Worm (Caenorhabditis elegans): ENCODE measurements around the gene srbc-55.

Gene srbc-55

DNA sequence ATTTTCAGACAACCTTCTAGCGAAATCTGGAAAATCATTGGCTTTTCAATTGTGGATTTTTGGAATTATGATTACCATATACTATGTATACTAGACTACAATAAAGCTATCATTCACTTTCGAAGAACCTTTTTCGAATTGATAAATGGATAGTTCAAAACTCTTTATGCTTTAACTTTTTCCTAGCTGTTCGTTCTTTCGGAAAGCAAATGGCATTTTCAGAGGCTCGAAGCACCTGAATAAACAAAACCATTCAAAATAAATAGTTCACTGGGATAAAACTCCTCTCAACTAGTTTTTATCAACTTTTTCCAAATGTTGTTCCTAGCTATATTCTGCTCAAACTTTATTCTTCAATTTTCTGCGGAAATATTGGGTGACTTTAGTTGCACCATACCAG lies 48.7 kb downstream of the srbc-55 start, which contains the start of gene T26E4.2:
TSS of gene T26E4.2 (plus strand) at position 301 of the 400 bp plus-strand sequence.
- TF ChIP-seq skn-1 (tag; optimal IDR thresholded peaks at IDR 0.05) (no peak), aly-2 (tag; optimal IDR thresholded peaks at IDR 0.05) (no peak), nhr-111 (GFP tag; optimal IDR thresholded peaks at IDR 0.05) (no peak), ceh-62 (tag; optimal IDR thresholded peaks at IDR 0.05) (no peak), tag-97 (GFP tag; IDR thresholded peaks at IDR 0.05) (no peak), pqm-1 (tag; optimal IDR thresholded peaks at IDR 0.05) (no peak), pha-4 (GFP tag; IDR thresholded peaks at IDR 0.05) (no peak), pha-4 (tag; optimal IDR thresholded peaks at IDR 0.05) (no peak), lin-15B (tag; optimal IDR thresholded peaks at IDR 0.05) (no peak), nhr-102 (tag; optimal IDR thresholded peaks at IDR 0.05) (no peak), lin-1 (GFP tag; IDR thresholded peaks at IDR 0.05) (no peak), lin-29 (GFP tag; IDR thresholded peaks at IDR 0.05) (no peak), ceh-20 (GFP tag; IDR thresholded peaks at IDR 0.05) (no peak)

DNA sequence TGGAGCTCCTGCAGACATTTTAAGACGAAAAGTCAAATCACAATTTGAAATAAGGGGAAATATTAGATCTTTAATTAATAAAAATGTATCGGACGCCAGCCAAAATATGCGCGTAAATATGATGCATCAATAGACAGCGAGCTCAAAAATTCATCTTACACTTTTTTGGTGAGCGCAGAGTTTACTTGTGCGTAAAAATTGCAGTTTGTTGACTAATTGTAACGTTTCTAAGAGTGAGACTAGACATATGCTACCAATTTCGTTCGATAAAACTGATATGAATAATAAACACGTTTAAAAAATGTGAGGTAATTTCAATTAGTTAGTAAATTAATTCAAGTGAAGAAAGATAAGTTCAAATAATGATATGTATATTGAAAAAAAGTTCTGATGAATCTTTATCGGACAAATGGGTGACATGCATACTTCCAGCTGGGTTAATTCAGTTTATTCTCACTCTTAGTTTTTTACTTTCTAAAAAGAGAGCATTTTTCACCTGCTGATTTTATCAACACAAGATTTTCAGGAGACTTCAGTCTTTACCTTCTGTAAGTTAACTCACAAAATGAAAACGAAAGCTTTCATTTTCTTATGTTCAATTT lies 50.6 kb downstream of the srbc-55 start, which contains the start of the genes nhr-285 and irld-52:
TSS of gene nhr-285 (minus strand) at position 101 of the 602 bp plus-strand sequence.
TSS of gene irld-52 (plus strand) at position 552 of the 602 bp plus-strand sequence.
- TF ChIP-seq egl-27 (tag; optimal IDR thresholded peaks at IDR 0.05) (no peak), Y48G9A.11 (GFP tag; IDR thresholded peaks at IDR 0.05) (no peak), mxl-3 (GFP tag; optimal IDR thresholded peaks at IDR 0.05) (no peak), ceh-82 (tag; optimal IDR thresholded peaks at IDR 0.05) (no peak), duxl-1 (tag; optimal IDR thresholded peaks at IDR 0.05; ENCODE audit: poor library complexity) (no peak), tag-97 (GFP tag; IDR thresholded peaks at IDR 0.05) (no peak), F37D6.2 (tag; optimal IDR thresholded peaks at IDR 0.05) (no peak), mdl-1 (tag; optimal IDR thresholded peaks at IDR 0.05) (no peak)

All from whole organism, L4 larva.